Worm (Caenorhabditis elegans): ENCODE measurements around the gene gtap-2.

Gene gtap-2

ce11 chrIII:9817894-9818293 is 9.6 kb downstream of the gtap-2 start:
- TF ChIP-seq unc-62 (GFP tag; optimal IDR thresholded peaks at IDR 0.05): no peak

- TF ChIP-seq unc-62 (GFP tag; optimal IDR thresholded peaks at IDR 0.05): no peak
These were observed 10.4 kb downstream of the gtap-2 start, which contains the start of gene panl-3 for ce11 chrIII:9818763-9819162. TSS of gene panl-3 (plus strand) at chrIII:9819056.

ce11 chrIII:9822942-9823341 is 14.6 kb downstream of the gtap-2 start, which contains the start of gene arl-5:
TSS of gene arl-5 (plus strand) at chrIII:9823242.
- TF ChIP-seq unc-62 (GFP tag; optimal IDR thresholded peaks at IDR 0.05): no peak

DNA sequence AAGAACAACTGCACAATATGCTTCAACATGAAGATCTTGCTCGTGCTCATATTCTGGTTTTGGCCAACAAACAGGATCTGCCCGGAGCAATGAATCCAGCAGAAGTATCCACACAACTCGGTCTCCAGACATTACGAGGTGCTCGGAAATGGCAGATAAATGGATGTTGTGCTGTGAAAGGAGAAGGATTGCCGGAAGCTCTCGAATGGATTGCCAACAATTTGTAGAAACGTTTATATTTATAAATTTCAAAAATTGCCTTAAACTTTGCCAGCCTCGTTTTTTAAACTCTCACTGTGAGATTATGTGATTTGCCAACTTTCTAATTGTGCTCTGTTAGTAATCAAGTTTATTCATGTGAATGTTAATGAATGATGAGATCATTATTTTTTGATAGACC is 15.4 kb downstream of the gtap-2 start:
- TF ChIP-seq unc-62 (GFP tag; optimal IDR thresholded peaks at IDR 0.05): no peak

DNA sequence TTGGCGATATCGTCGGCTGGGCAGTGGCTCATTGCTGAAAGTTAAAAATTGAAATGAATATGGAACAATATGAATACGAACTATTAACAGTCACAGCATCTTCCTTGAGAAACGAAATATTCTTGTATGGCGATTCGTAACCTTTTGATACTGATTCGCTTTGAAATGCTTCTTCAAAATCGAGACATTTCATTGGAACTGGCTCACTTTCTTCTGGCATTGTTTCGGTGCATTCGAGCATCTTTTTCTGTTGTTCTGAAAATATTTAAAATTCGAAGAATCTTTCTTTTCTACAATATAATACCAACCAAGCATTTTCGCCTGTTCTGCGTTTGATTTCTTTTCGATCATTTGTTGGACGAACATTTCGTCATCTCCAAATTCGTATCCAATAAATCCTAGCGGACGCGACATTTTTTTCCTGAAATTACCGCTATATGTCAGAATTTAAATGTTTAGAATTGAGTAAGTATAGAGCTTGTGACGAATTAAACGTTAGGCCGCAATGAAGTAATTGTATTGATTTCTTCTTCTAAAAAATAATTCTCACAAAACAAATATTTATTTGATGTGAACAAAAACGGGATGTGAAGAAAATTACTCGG is 16.1 kb downstream of the gtap-2 start, which contains the start of gene lin-52:
Gene lin-52, minus strand, starts transcription at position 421 of the 605 bp plus-strand sequence.
- TF ChIP-seq unc-62 (GFP tag; optimal IDR thresholded peaks at IDR 0.05): no peak

DNA sequence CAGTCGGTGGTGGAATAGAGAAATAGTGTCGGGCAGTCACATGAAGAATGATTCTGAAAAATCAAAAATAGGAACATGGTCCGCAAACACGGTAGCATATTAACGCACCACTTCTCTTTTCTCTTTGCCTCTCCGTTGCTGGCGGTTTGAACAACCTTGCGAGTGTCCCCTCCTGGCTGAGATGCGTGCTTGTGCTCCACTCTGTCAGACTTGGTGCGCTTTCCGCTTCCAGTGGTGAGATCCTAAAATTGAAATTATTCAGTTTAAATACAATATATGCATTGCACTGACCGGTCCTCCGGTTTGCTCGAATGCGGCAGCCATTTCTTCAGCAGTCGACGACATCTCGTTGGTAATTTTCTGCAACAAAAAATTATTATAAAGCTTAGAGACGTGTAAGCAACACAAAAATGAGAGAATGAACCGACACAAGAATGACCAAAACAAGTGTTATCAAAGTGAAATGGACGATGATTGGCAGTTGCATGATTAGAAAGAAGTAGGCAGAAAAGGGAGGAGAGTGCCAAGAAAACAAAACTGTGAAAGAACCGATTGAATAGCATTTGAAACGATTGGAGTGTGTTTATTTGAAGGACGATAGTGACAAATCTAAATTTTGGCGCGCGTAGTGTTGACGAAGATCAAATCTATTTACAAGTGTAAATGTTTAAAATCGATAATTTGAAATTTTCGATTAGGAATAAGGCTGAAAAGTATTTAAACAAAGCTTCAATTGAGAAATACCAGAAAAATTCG is 16.9 kb downstream of the gtap-2 start, which contains the start of gene ZK632.9:
Gene ZK632.9, minus strand, starts transcription at position 360 of the 756 bp plus-strand sequence.
- no peak for TF ChIP-seq unc-62 (GFP tag; optimal IDR thresholded peaks at IDR 0.05)

DNA sequence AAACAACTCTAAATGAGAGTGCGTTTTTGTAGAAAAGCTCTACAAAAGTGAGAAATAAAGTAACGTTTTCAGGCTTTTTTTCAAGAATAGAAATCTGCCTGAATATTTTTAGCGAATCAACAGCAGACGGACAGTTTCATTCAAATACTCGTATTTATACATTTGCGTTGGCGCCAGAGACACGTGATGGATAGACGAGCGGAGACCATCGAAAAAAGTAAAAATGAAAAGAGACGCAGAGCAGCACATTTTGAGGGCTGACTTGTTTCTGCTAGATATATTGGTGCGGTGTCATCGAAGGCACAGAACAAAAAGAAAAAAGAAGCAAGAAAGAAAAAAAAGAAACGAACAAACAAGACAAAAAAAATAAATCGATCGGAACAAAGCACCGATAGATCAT is 17.7 kb downstream of the gtap-2 start:
- no peak for TF ChIP-seq unc-62 (GFP tag; optimal IDR thresholded peaks at IDR 0.05)

ce11 chrIII:9827163-9827951 is 19.0 kb downstream of the gtap-2 start, which contains the start of the genes ZK632.10 and ZK632.11:
TSS of gene ZK632.10 (minus strand) at chrIII:9827722.
TSS of gene ZK632.11 (plus strand) at chrIII:9827915.
- TF ChIP-seq unc-62 (GFP tag; optimal IDR thresholded peaks at IDR 0.05): no peak

ce11 chrIII:9830502-9830901 is 22.2 kb downstream of the gtap-2 start, which contains the start of gene ZK632.12:
TSS of gene ZK632.12 (plus strand) at chrIII:9830802.
- no peak for TF ChIP-seq unc-62 (GFP tag; optimal IDR thresholded peaks at IDR 0.05)

ce11 chrIII:9832569-9832968 is 24.2 kb downstream of the gtap-2 start:
- TF ChIP-seq unc-62 (GFP tag; optimal IDR thresholded peaks at IDR 0.05): no peak

DNA sequence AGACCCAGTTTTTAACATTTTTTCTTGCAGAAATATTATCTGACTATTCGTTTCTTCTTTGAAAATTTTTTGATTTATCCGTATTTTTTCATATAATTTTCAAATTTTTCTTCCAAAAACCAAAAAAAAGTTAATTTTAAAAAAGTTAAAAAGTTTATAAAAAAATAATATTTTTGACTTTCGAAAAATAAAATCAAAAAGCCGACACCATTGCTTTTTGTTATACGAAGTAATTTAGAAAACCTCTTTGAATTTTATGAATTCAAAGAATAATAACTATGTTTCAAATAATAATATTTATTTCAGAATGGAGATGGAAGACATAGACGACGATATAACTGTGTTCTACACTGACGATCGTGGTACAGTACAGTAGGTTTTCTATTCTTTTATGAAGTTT is 26.5 kb downstream of the gtap-2 start, which contains the start of gene K11H3.8:
Gene K11H3.8, plus strand, starts transcription at position 301 of the 400 bp plus-strand sequence.
- no peak for TF ChIP-seq unc-62 (GFP tag; optimal IDR thresholded peaks at IDR 0.05)

ce11 chrIII:9843715-9844114 is 35.4 kb downstream of the gtap-2 start, which contains the start of gene K11H3.5:
TSS of gene K11H3.5 (plus strand) at chrIII:9843768.
- no peak for TF ChIP-seq unc-62 (GFP tag; optimal IDR thresholded peaks at IDR 0.05)

DNA sequence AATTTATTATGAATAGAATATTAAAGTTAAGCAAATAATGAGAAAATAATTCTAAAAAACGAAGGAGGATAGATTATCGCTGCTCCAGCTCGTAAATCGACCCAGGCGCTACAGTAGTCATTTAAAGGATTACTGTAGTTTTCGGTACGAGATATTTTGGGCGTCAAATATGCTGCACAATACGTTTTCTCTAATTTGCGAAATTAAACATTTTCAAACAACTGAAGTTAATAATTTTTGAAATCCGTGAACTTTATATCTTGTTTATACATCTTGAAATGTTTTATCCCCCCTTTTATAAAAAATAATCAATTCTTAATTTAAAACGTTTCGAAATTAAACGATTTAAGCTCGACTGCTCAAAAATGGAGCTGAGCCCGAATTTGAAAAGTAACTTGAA is 37.7 kb downstream of the gtap-2 start, which contains the start of gene K11H3.2:
Gene K11H3.2, plus strand, starts transcription at position 301 of the 400 bp plus-strand sequence.
- no peak for TF ChIP-seq unc-62 (GFP tag; optimal IDR thresholded peaks at IDR 0.05)

DNA sequence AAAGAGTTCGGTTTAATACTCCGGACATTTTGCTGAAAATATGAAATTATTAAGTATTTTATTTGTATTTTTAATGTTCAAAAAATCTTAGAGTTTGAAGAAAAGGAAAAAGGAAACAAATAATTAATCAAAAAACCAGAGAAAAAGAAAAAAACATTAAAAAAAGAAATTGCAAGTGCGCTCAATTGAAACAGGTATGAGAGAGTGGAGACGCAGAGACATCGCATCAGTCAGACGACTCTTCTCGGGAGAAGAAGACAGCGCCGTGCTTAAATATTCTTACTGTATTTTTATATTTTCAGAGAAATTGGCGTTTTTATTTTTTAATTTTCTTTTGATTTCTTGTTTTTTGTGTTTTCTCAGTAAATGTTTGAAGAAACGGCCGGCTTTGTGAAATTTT is 39.7 kb downstream of the gtap-2 start, which contains the start of gene mrpl-36:
Gene mrpl-36, minus strand, starts transcription at position 34 of the 400 bp plus-strand sequence.
- no peak for TF ChIP-seq unc-62 (GFP tag; optimal IDR thresholded peaks at IDR 0.05)

ce11 chrIII:9848603-9849002 is 40.3 kb downstream of the gtap-2 start:
- no peak for TF ChIP-seq unc-62 (GFP tag; optimal IDR thresholded peaks at IDR 0.05)

- TF ChIP-seq unc-62 (GFP tag; optimal IDR thresholded peaks at IDR 0.05): no peak
These were observed 41.6 kb downstream of the gtap-2 start for ce11 chrIII:9849950-9850349.
